Fruit fly (Drosophila melanogaster) whole organism, embryonic: Measurements from ENCODE around the gene Atg12.
A peak's percentile ranks its signal among the peaks of the same experiment; 100 is the strongest.

ENCODE experiments used
- Antp ChIP-seq: fragments of 200-800 bp; sonication (Bioruptor generic); optimal IDR thresholded peaks from 3 replicates; lab custom pipeline; 2016; ENCODE audit warnings: missing biosample characterization, missing genetic modification characterization
- CG10321 ChIP-seq: fragments of 200-800 bp; sonication (Bioruptor generic); IDR thresholded peaks from 2 replicates; pipeline ENCODE4 v1.3.6; 2022; ENCODE audit warnings: missing biosample characterization, missing genetic modification characterization
- CG10543 ChIP-seq: fragments of 200-800 bp; sonication (Bioruptor generic); optimal IDR thresholded peaks from 3 replicates; lab custom pipeline; 2017; ENCODE audit warnings: missing biosample characterization, mild to moderate bottlenecking, missing genetic modification characterization, moderate library complexity
- CG11723 ChIP-seq: fragments of 200-800 bp; sonication (Bioruptor generic); optimal IDR thresholded peaks from 2 replicates; lab custom pipeline; 2017; ENCODE audit warnings: missing biosample characterization, mild to moderate bottlenecking, missing genetic modification characterization
- CG12155 ChIP-seq: fragments of 200-800 bp; sonication (Bioruptor generic); optimal IDR thresholded peaks from 3 replicates; lab custom pipeline; 2016; ENCODE audit warnings: missing biosample characterization, missing genetic modification characterization
- CG13123 ChIP-seq: fragments of 200-800 bp; sonication (Bioruptor generic); optimal IDR thresholded peaks from 2 replicates; lab custom pipeline; 2016; ENCODE audit warnings: missing biosample characterization, missing genetic modification characterization
- CG13424 ChIP-seq: fragments of 200-800 bp; sonication (Bioruptor generic); optimal IDR thresholded peaks from 2 replicates; lab custom pipeline; 2019; ENCODE audit warnings: missing biosample characterization, mild to moderate bottlenecking, missing genetic modification characterization, moderate library complexity
- CG13775 ChIP-seq: fragments of 200-800 bp; sonication (Bioruptor generic); optimal IDR thresholded peaks from 3 replicates; lab custom pipeline; 2017; ENCODE audit warnings: missing biosample characterization, mild to moderate bottlenecking, missing genetic modification characterization
- CG16813 ChIP-seq: fragments of 200-800 bp; sonication (Bioruptor generic); IDR thresholded peaks from 3 replicates; pipeline ENCODE4 v1.3.6; 2022; ENCODE audit warnings: missing biosample characterization, missing genetic modification characterization; ENCODE audit not compliant: partially characterized antibody
- CG18764 ChIP-seq: fragments of 200-800 bp; sonication (Bioruptor generic); optimal IDR thresholded peaks from 3 replicates; lab custom pipeline; 2016; ENCODE audit warnings: missing biosample characterization, missing genetic modification characterization
- CG2678 ChIP-seq: fragments of 200-800 bp; sonication (Bioruptor generic); optimal IDR thresholded peaks from 3 replicates; lab custom pipeline; 2019; ENCODE audit warnings: missing biosample characterization, mild to moderate bottlenecking, missing genetic modification characterization, moderate library complexity
- CG2712 ChIP-seq: fragments of 200-800 bp; optimal IDR thresholded peaks from 3 replicates; lab custom pipeline; 2019; ENCODE audit warnings: missing biosample characterization, mild to moderate bottlenecking, missing genetic modification characterization, moderate library complexity
- CG2875 ChIP-seq: fragments of 200-800 bp; sonication (Bioruptor generic); optimal IDR thresholded peaks from 2 replicates; lab custom pipeline; 2017; ENCODE audit warnings: missing biosample characterization, mild to moderate bottlenecking, missing genetic modification characterization, missing genetic modification reagents
- CG30403 ChIP-seq: fragments of 200-800 bp; sonication (Bioruptor generic); optimal IDR thresholded peaks from 3 replicates; lab custom pipeline; 2016; ENCODE audit warnings: missing biosample characterization, missing genetic modification characterization
- CG34422 ChIP-seq: fragments of 200-800 bp; sonication (Bioruptor generic); IDR thresholded peaks from 3 replicates; pipeline ENCODE4 v1.3.6; 2022; ENCODE audit warnings: missing biosample characterization, missing genetic modification characterization
- CG4360 ChIP-seq: fragments of 200-800 bp; sonication (Bioruptor generic); IDR thresholded peaks from 2 replicates; pipeline ENCODE4 v1.3.6; 2022; ENCODE audit warnings: missing biosample characterization, missing genetic modification characterization
- CG5953 ChIP-seq: fragments of 200-800 bp; sonication (Bioruptor generic); IDR thresholded peaks from 2 replicates; pipeline ENCODE4 v1.3.6; 2022; ENCODE audit warnings: missing biosample characterization, missing genetic modification characterization
- CG8290 ChIP-seq, 3 experiments: fragments of 200-800 bp; sonication (Bioruptor generic); optimal IDR thresholded peaks; 2 replicates each; lab custom pipeline; 2016 to 2019; ENCODE audit warnings: missing biosample characterization in 3 of 3, missing genetic modification characterization in 3 of 3, mild to moderate bottlenecking in 2 of 3, moderate library complexity in 1 of 3
- CG9215 ChIP-seq: fragments of 200-800 bp; sonication (Bioruptor generic); IDR thresholded peaks from 2 replicates; pipeline ENCODE4 v1.3.6; 2022; ENCODE audit warnings: missing biosample characterization, missing genetic modification characterization
- Dbx ChIP-seq: fragments of 200-800 bp; sonication (Bioruptor generic); IDR thresholded peaks from 3 replicates; pipeline ENCODE4 v1.3.6; 2022; ENCODE audit warnings: missing biosample characterization, missing genetic modification characterization
- Deaf1 ChIP-seq: fragments of 200-800 bp; optimal IDR thresholded peaks from 3 replicates; lab custom pipeline; 2019; ENCODE audit warnings: missing biosample characterization, mild to moderate bottlenecking, missing genetic modification characterization, moderate library complexity
- Fer2 ChIP-seq: fragments of 200-800 bp; sonication (Bioruptor generic); optimal IDR thresholded peaks from 2 replicates; lab custom pipeline; 2018; ENCODE audit warnings: missing biosample characterization, mild to moderate bottlenecking, missing genetic modification characterization, moderate library complexity
- Hr78 ChIP-seq, 2 experiments: fragments of 200-800 bp in 1 of 2; fragments of >200 bp in 1 of 2; sonication (Bioruptor generic) in 1 of 2; optimal IDR thresholded peaks; 2 replicates each; lab custom pipeline; 2017 to 2019; ENCODE audit warnings: missing biosample characterization in 2 of 2, missing genetic modification characterization in 2 of 2, mild to moderate bottlenecking in 1 of 2, moderate library complexity in 1 of 2
- NFAT ChIP-seq: fragments of 200-800 bp; sonication (Bioruptor generic); IDR thresholded peaks from 2 replicates; pipeline ENCODE4 v1.3.6; 2022; ENCODE audit warnings: missing biosample characterization, missing genetic modification characterization
- Oli ChIP-seq: fragments of 200-800 bp; sonication (Bioruptor generic); optimal IDR thresholded peaks from 2 replicates; lab custom pipeline; 2018; ENCODE audit warnings: missing biosample characterization, mild to moderate bottlenecking, missing genetic modification characterization, moderate library complexity
- Spps ChIP-seq: fragments of 200-800 bp; sonication (Bioruptor generic); optimal IDR thresholded peaks from 2 replicates; lab custom pipeline; 2018; ENCODE audit warnings: missing biosample characterization, mild to moderate bottlenecking, missing genetic modification characterization
- Trl ChIP-seq, 3 experiments: fragments of >200 bp in 2 of 3; fragments of 200-800 bp in 1 of 3; sonication (Bioruptor generic) in 1 of 3; optimal IDR thresholded peaks; 2 replicates in 1 of 3; 3 replicates in 2 of 3; lab custom pipeline; 2016 to 2017; ENCODE audit warnings: missing biosample characterization in 1 of 3, missing genetic modification characterization in 1 of 3
- ase ChIP-seq: fragments of 200-800 bp; sonication (Bioruptor generic); IDR thresholded peaks from 3 replicates; pipeline ENCODE4 v1.3.6; 2022; ENCODE audit warnings: missing biosample characterization, missing genetic modification characterization
- bab2 ChIP-seq: fragments of 200-800 bp; sonication (Bioruptor generic); optimal IDR thresholded peaks from 2 replicates; lab custom pipeline; 2016; ENCODE audit warnings: missing biosample characterization, missing genetic modification characterization
- cwo ChIP-seq: fragments of 200-800 bp; sonication (Bioruptor generic); optimal IDR thresholded peaks from 3 replicates; lab custom pipeline; 2017; ENCODE audit warnings: missing biosample characterization, missing genetic modification characterization, mild to moderate bottlenecking, moderate library complexity, missing genetic modification reagents
- disco-r ChIP-seq: fragments of 200-800 bp; sonication (Bioruptor generic); optimal IDR thresholded peaks from 2 replicates; lab custom pipeline; 2016; ENCODE audit warnings: missing biosample characterization, missing genetic modification characterization
- ems ChIP-seq: fragments of 200-800 bp; sonication (Bioruptor generic); optimal IDR thresholded peaks from 3 replicates; lab custom pipeline; 2016; ENCODE audit warnings: missing biosample characterization, missing genetic modification characterization
- eve ChIP-seq, 2 experiments: fragments of >200 bp; optimal IDR thresholded peaks; 2 replicates each; lab custom pipeline; 2017; ENCODE audit warnings: missing biosample characterization in 2 of 2, missing genetic modification characterization in 2 of 2
- fd102C ChIP-seq: fragments of 200-800 bp; sonication (Bioruptor generic); optimal IDR thresholded peaks from 2 replicates; lab custom pipeline; 2018; ENCODE audit warnings: missing biosample characterization, mild to moderate bottlenecking, missing genetic modification characterization, moderate library complexity
- gsb-n ChIP-seq: fragments of 200-800 bp; sonication (Bioruptor generic); optimal IDR thresholded peaks from 3 replicates; lab custom pipeline; 2018; ENCODE audit warnings: missing biosample characterization, mild to moderate bottlenecking, missing genetic modification characterization
- knrl ChIP-seq: fragments of 200-800 bp; sonication (Bioruptor generic); IDR thresholded peaks from 3 replicates; pipeline ENCODE4 v1.3.6; 2022; ENCODE audit warnings: missing biosample characterization, missing genetic modification characterization; ENCODE audit not compliant: partially characterized antibody
- mam ChIP-seq: fragments of 200-800 bp; sonication (Bioruptor generic); optimal IDR thresholded peaks from 3 replicates; lab custom pipeline; 2016; ENCODE audit warnings: missing biosample characterization, missing genetic modification characterization
- nerfin-1 ChIP-seq: fragments of 200-800 bp; sonication (Bioruptor generic); optimal IDR thresholded peaks from 3 replicates; lab custom pipeline; 2019; ENCODE audit warnings: missing biosample characterization, mild to moderate bottlenecking, missing genetic modification characterization, moderate library complexity
- nom ChIP-seq: fragments of 200-800 bp; sonication (Bioruptor generic); optimal IDR thresholded peaks from 2 replicates; lab custom pipeline; 2017; ENCODE audit warnings: missing biosample characterization, missing genetic modification characterization, mild to moderate bottlenecking, moderate library complexity, missing genetic modification reagents
- odd ChIP-seq: fragments of 200-800 bp; sonication (Bioruptor generic); optimal IDR thresholded peaks from 2 replicates; lab custom pipeline; 2017; ENCODE audit warnings: missing biosample characterization, mild to moderate bottlenecking, missing genetic modification characterization
- onecut ChIP-seq: fragments of 200-800 bp; sonication (Bioruptor generic); IDR thresholded peaks from 2 replicates; pipeline ENCODE4 v1.3.6; 2022; ENCODE audit warnings: missing biosample characterization, missing genetic modification characterization
- pfk ChIP-seq: fragments of 200-800 bp; sonication (Bioruptor generic); optimal IDR thresholded peaks from 2 replicates; lab custom pipeline; 2018; ENCODE audit warnings: missing biosample characterization, mild to moderate bottlenecking, missing genetic modification characterization, moderate library complexity
- prd ChIP-seq, 3 experiments: fragments of >200 bp in 2 of 3; fragments of 200-800 bp in 1 of 3; sonication (Bioruptor generic) in 1 of 3; optimal IDR thresholded peaks in 2 of 3; IDR thresholded peaks in 1 of 3; 2 replicates in 2 of 3; 3 replicates in 1 of 3; pipeline versions ENCODE4 v1.3.6 to Lab custom; 2017 to 2022; ENCODE audit warnings: missing biosample characterization in 1 of 3, missing genetic modification characterization in 1 of 3
- pzg ChIP-seq: fragments of 200-800 bp; sonication (Bioruptor generic); optimal IDR thresholded peaks from 3 replicates; lab custom pipeline; 2018; ENCODE audit warnings: missing biosample characterization, mild to moderate bottlenecking, missing genetic modification characterization, moderate library complexity
- row ChIP-seq: fragments of 200-800 bp; sonication (Bioruptor generic); IDR thresholded peaks from 3 replicates; pipeline ENCODE4 v1.3.6; 2022; ENCODE audit warnings: missing biosample characterization, missing genetic modification characterization
- salm ChIP-seq: fragments of 200-800 bp; sonication (Bioruptor generic); optimal IDR thresholded peaks from 2 replicates; lab custom pipeline; 2018; ENCODE audit warnings: missing biosample characterization, mild to moderate bottlenecking, missing genetic modification characterization
- trh ChIP-seq: fragments of 200-800 bp; sonication (Bioruptor generic); optimal IDR thresholded peaks from 2 replicates; lab custom pipeline; 2016; ENCODE audit warnings: missing biosample characterization, missing genetic modification characterization
- vnd ChIP-seq: fragments of 200-800 bp; sonication (Bioruptor generic); IDR thresholded peaks from 3 replicates; pipeline ENCODE4 v1.3.6; 2022; ENCODE audit warnings: missing biosample characterization, missing genetic modification characterization; ENCODE audit not compliant: partially characterized antibody
- zen ChIP-seq: fragments of 200-800 bp; sonication (Bioruptor generic); optimal IDR thresholded peaks from 3 replicates; lab custom pipeline; 2018; ENCODE audit warnings: missing biosample characterization, mild to moderate bottlenecking, missing genetic modification characterization, moderate library complexity

Gene Atg12

dm6 chr3L:12118156-12118555 is 18.6 kb upstream of the Atg12 start, which contains the start of gene ssp (continued):
- TF ChIP-seq Antp (GFP tag; lab: Kevin White, UChicago), result no peak
- no peak for TF ChIP-seq nerfin-1 (tag; lab: Kevin White, UChicago)
- TF ChIP-seq Spps (tag; lab: Kevin White, UChicago), result no peak
- TF ChIP-seq ems (GFP tag; lab: Kevin White, UChicago), result no peak
- TF ChIP-seq salm (tag; lab: Kevin White, UChicago), result no peak
- TF ChIP-seq Trl (optimal IDR thresholded peaks at IDR 0.05; lab: Kevin White, UChicago), result no peak
- TF ChIP-seq Trl (GFP tag; optimal IDR thresholded peaks at IDR 0.05; lab: Kevin White, UChicago), result no peak
- TF ChIP-seq CG13123 (GFP tag; lab: Kevin White, UChicago), result no peak
- TF ChIP-seq knrl, result peak; percentile 74; the same call in 2 of the 3 replicates
- TF ChIP-seq eve (GFP tag; optimal IDR thresholded peaks at IDR 0.05; lab: Kevin White, UChicago), result no peak
- no peak for TF ChIP-seq CG18764 (GFP tag; lab: Kevin White, UChicago)
- TF ChIP-seq CG2875 (GFP tag; lab: Kevin White, UChicago), result no peak
- no peak for TF ChIP-seq CG10543 (GFP tag; lab: Kevin White, UChicago)
- TF ChIP-seq CG16813 (GFP tag; lab: Robert Waterston, UW), result peak; percentile 68
- TF ChIP-seq CG2712 (tag; lab: Kevin White, UChicago), result peak; percentile 16
- no peak for TF ChIP-seq CG13775 (GFP tag; lab: Kevin White, UChicago)
- TF ChIP-seq CG30403 (GFP tag; lab: Kevin White, UChicago), result no peak
- no peak for TF ChIP-seq CG13424
- no peak for TF ChIP-seq zen (tag; lab: Kevin White, UChicago)
- TF ChIP-seq nom (GFP tag; lab: Kevin White, UChicago), result no peak
- TF ChIP-seq pfk (GFP tag; lab: Kevin White, UChicago), result no peak
- TF ChIP-seq CG34422 (GFP tag; lab: Robert Waterston, UW), result peak; percentile 20; the same call in 1 of the 3 replicates
- no peak for TF ChIP-seq CG11723
- no peak for TF ChIP-seq CG10321 (GFP tag; lab: Robert Waterston, UW)
- no peak for TF ChIP-seq Deaf1 (tag; lab: Kevin White, UChicago)
- TF ChIP-seq CG9215 (GFP tag; lab: Robert Waterston, UW), result no peak
- TF ChIP-seq Fer2 (tag; lab: Kevin White, UChicago), result no peak
- TF ChIP-seq mam, result no peak
- TF ChIP-seq Dbx, result no peak
- TF ChIP-seq fd102C (GFP tag; lab: Kevin White, UChicago), result no peak
- TF ChIP-seq cwo (GFP tag; lab: Kevin White, UChicago), result no peak
- no peak for TF ChIP-seq CG2678 (tag; lab: Kevin White, UChicago)
- no peak for TF ChIP-seq prd (optimal IDR thresholded peaks at IDR 0.05; lab: Kevin White, UChicago)
- no peak for TF ChIP-seq prd (GFP tag; IDR thresholded peaks at IDR 0.05; lab: Robert Waterston, UW)
- no peak for TF ChIP-seq gsb-n
- TF ChIP-seq trh (GFP tag; lab: Kevin White, UChicago), result no peak
- no peak for TF ChIP-seq Hr78 (GFP tag; optimal IDR thresholded peaks at IDR 0.05; lab: Kevin White, UChicago)
- TF ChIP-seq CG8290 (GFP tag; optimal IDR thresholded peaks at IDR 0.05; lab: Kevin White, UChicago), result no peak
- TF ChIP-seq CG8290 (tag; optimal IDR thresholded peaks at IDR 0.05; lab: Kevin White, UChicago), result no peak
- peak; percentile 30; the same call in 1 of the 2 replicates for TF ChIP-seq onecut (GFP tag; lab: Robert Waterston, UW)
- TF ChIP-seq row (GFP tag; lab: Robert Waterston, UW), result peak; percentile 41; the same call in 2 of the 3 replicates
- TF ChIP-seq CG4360 (GFP tag; lab: Robert Waterston, UW), result 0 out of 2 replicates have a peak, but pooled peaks have one; percentile 14
- no peak for TF ChIP-seq NFAT (GFP tag; lab: Robert Waterston, UW)
- TF ChIP-seq Oli, result no peak
- peak; percentile 70 for TF ChIP-seq vnd (GFP tag; lab: Robert Waterston, UW)
- TF ChIP-seq odd (GFP tag; lab: Kevin White, UChicago), result no peak
- TF ChIP-seq pzg, result peak; percentile 50
- no peak for TF ChIP-seq bab2 (GFP tag; lab: Kevin White, UChicago)
- no peak for TF ChIP-seq CG12155 (GFP tag; lab: Kevin White, UChicago)
- no peak for TF ChIP-seq disco-r (GFP tag; lab: Kevin White, UChicago)
- TF ChIP-seq CG5953, result no peak
- no peak for TF ChIP-seq ase (GFP tag; lab: Robert Waterston, UW)
